Worm (Caenorhabditis elegans) whole organism, L2 larva: ENCODE measurements around the gene arc-1.

ENCODE experiments used
- ama-1 ChIP-seq: fragments of 150-350 bp; optimal IDR thresholded peaks from 2 replicates; lab custom pipeline; 2018; ENCODE audit warnings: inconsistent platforms
- crh-2 ChIP-seq: sonication (generic microtip); optimal IDR thresholded peaks from 2 replicates; lab custom pipeline; 2017; ENCODE audit warnings: missing biosample characterization, missing genetic modification characterization
- mab-5 ChIP-seq: fragments of 150-350 bp; optimal IDR thresholded peaks from 2 replicates; lab custom pipeline; 2014; ENCODE audit warnings: missing biosample characterization, missing genetic modification characterization
- nhr-6 ChIP-seq: fragments of 150-350 bp; optimal IDR thresholded peaks from 2 replicates; lab custom pipeline; 2014; ENCODE audit warnings: missing biosample characterization, missing genetic modification characterization
- sma-9 ChIP-seq, 2 experiments: fragments of 150-350 bp in 1 of 2; sonication (generic microtip) in 1 of 2; optimal IDR thresholded peaks; 2 replicates each; lab custom pipeline; 2014 to 2016; ENCODE audit warnings: missing genetic modification characterization in 2 of 2, mild to moderate bottlenecking in 1 of 2, missing biosample characterization in 1 of 2, missing compliant biosample characterization in 1 of 2, missing genetic modification reagents in 1 of 2, moderate library complexity in 1 of 2

DNA sequence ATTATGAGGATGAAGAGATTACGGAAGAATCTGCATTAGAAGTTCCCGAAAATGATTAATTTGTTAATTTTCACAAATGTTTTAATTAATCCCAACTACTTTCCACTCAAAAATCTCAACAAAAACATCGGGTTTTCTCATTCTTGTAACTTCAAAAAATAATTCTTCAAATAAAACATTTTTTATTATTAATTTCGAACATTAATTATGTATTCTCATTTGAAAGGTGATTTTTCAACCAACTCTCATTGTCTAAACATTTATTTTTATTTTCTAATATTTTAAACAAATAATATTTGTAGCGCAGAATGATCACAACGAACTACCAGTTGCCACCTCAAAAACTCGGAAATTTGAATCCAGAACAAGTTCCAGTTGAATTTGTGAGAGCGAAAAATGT lies 3.5 kb upstream of the arc-1 start, which contains the start of gene ZK1320.7:
- TF ChIP-seq mab-5 (tag; lab: Kevin White, UChicago) (no peak), ama-1 (lab: Kevin White, UChicago) (no peak), sma-9 (GFP tag; optimal IDR thresholded peaks at IDR 0.05; lab: Kevin White, UChicago) (no peak), sma-9 (tag; optimal IDR thresholded peaks at IDR 0.05; lab: Kevin White, UChicago) (no peak), crh-2 (tag; lab: Kevin White, UChicago) (no peak), nhr-6 (tag; lab: Kevin White, UChicago) (no peak)
